Worm (Caenorhabditis elegans): Measurements from ENCODE around the gene Y116A8C.467.

ce11 chrIV:17110882-17111281, 47.3 kb upstream of the Y116A8C.467 start, which contains the start of gene sfa-1:
- no peak for TF ChIP-seq W03F9.2 (tag; optimal IDR thresholded peaks at IDR 0.05)
- no peak for TF ChIP-seq dao-5 (tag; optimal IDR thresholded peaks at IDR 0.05)
- TF ChIP-seq him-1 (tag; optimal IDR thresholded peaks at IDR 0.05): no peak

All from whole organism, L4/young adult.